Worm (Caenorhabditis elegans) whole organism, L4 larva: ENCODE measurements around the gene ZK512.2.

Source experiments
- T20F7.1 ChIP-seq: fragments of 200-800 bp; sonication (Bioruptor generic); optimal IDR thresholded peaks from 2 replicates; lab custom pipeline; 2018; ENCODE audit warnings: mild to moderate bottlenecking, missing genetic modification characterization, missing compliant biosample characterization
- egl-27 ChIP-seq: sonication (generic microtip); optimal IDR thresholded peaks from 3 replicates; lab custom pipeline; 2017; ENCODE audit warnings: missing biosample characterization, missing genetic modification reagents, missing genetic modification characterization
- lin-29 ChIP-seq: fragments of 200-800 bp; sonication (Bioruptor generic); IDR thresholded peaks from 2 replicates; pipeline ENCODE4 v1.3.6; 2022; ENCODE audit warnings: missing genetic modification reagents, missing genetic modification characterization, missing compliant biosample characterization
- lin-38 ChIP-seq: fragments of 200-800 bp; sonication (Bioruptor generic); IDR thresholded peaks from 2 replicates; pipeline ENCODE4 v1.3.6; 2022; ENCODE audit warnings: missing genetic modification reagents, missing genetic modification characterization, missing compliant biosample characterization
- nhr-11 ChIP-seq: fragments of 150-350 bp; optimal IDR thresholded peaks from 2 replicates; lab custom pipeline; 2014; ENCODE audit warnings: missing biosample characterization, missing genetic modification characterization
- pqm-1 ChIP-seq: sonication (generic microtip); optimal IDR thresholded peaks from 2 replicates; lab custom pipeline; 2017; ENCODE audit warnings: missing biosample characterization, missing genetic modification characterization
- zag-1 ChIP-seq: fragments of 150-350 bp; optimal IDR thresholded peaks from 2 replicates; lab custom pipeline; 2014; ENCODE audit warnings: missing biosample characterization, missing genetic modification characterization
- ztf-11 ChIP-seq: fragments of 150-350 bp; optimal IDR thresholded peaks from 2 replicates; lab custom pipeline; 2014; ENCODE audit warnings: missing biosample characterization, missing genetic modification characterization

- TF ChIP-seq pqm-1 (tag; lab: Kevin White, UChicago) (no peak), ztf-11 (no peak), T20F7.1 (no peak), lin-38 (no peak), nhr-11 (tag; lab: Kevin White, UChicago) (no peak), lin-29 (no peak), egl-27 (tag; lab: Kevin White, UChicago) (no peak), zag-1 (tag; lab: Kevin White, UChicago) (no peak)
Measured at ce11 chrIII:9162634-9163118, 18.1 kb upstream of the ZK512.2 start, which contains the start of gene dgk-3.
